Fruit fly (Drosophila melanogaster) whole organism, adult: Measurements from ENCODE around the gene Polr3A.

Experiments used
- CG11617 ChIP-seq: fragments of 200-800 bp; sonication (Bioruptor generic); optimal IDR thresholded peaks from 2 replicates; lab custom pipeline; 2017; ENCODE audit warnings: mild to moderate bottlenecking, missing biosample characterization, missing genetic modification reagents, missing genetic modification characterization
- CG12768 ChIP-seq: fragments of 200-800 bp; sonication (Bioruptor generic); optimal IDR thresholded peaks from 2 replicates; lab custom pipeline; 2017; ENCODE audit warnings: missing biosample characterization, missing genetic modification characterization, mild to moderate bottlenecking, moderate library complexity, missing genetic modification reagents
- CG14711 ChIP-seq: fragments of 200-800 bp; sonication (Bioruptor generic); optimal IDR thresholded peaks from 2 replicates; lab custom pipeline; 2018; ENCODE audit warnings: missing biosample characterization, mild to moderate bottlenecking, missing genetic modification characterization, moderate library complexity
- CG1620 ChIP-seq: fragments of 200-800 bp; sonication (Bioruptor generic); optimal IDR thresholded peaks from 2 replicates; lab custom pipeline; 2016; ENCODE audit warnings: missing biosample characterization, missing genetic modification characterization
- CG33017 ChIP-seq: fragments of 200-800 bp; sonication (Bioruptor generic); optimal IDR thresholded peaks from 2 replicates; lab custom pipeline; 2018; ENCODE audit warnings: missing biosample characterization, mild to moderate bottlenecking, missing genetic modification characterization, moderate library complexity
- CG5204 ChIP-seq: fragments of 200-800 bp; sonication (Bioruptor generic); optimal IDR thresholded peaks from 2 replicates; lab custom pipeline; 2016; ENCODE audit warnings: missing biosample characterization, missing genetic modification characterization
- CG7045 ChIP-seq: fragments of 200-800 bp; sonication (Bioruptor generic); optimal IDR thresholded peaks from 2 replicates; lab custom pipeline; 2017; ENCODE audit warnings: missing biosample characterization, mild to moderate bottlenecking, missing genetic modification characterization
- CG7101 ChIP-seq: fragments of 200-800 bp; sonication (Bioruptor generic); optimal IDR thresholded peaks from 2 replicates; lab custom pipeline; 2018; ENCODE audit warnings: missing biosample characterization, mild to moderate bottlenecking, missing genetic modification characterization, moderate library complexity
- Clk ChIP-seq: fragments of 200-800 bp; sonication (Bioruptor generic); optimal IDR thresholded peaks from 2 replicates; lab custom pipeline; 2017; ENCODE audit warnings: missing biosample characterization, missing genetic modification characterization
- Crg-1 ChIP-seq: fragments of 200-800 bp; sonication (Bioruptor generic); optimal IDR thresholded peaks from 2 replicates; lab custom pipeline; 2016; ENCODE audit warnings: missing biosample characterization, missing genetic modification characterization
- Hr96 ChIP-seq: fragments of 200-800 bp; sonication (Bioruptor generic); optimal IDR thresholded peaks from 2 replicates; lab custom pipeline; 2016; ENCODE audit warnings: missing biosample characterization, missing genetic modification characterization
- Mnt ChIP-seq: fragments of 200-800 bp; sonication (Bioruptor generic); optimal IDR thresholded peaks from 2 replicates; lab custom pipeline; 2016; ENCODE audit warnings: missing biosample characterization, mild to moderate bottlenecking, missing genetic modification characterization
- bab1 ChIP-seq: fragments of 200-800 bp; sonication (Bioruptor generic); optimal IDR thresholded peaks from 3 replicates; lab custom pipeline; 2019; ENCODE audit warnings: missing biosample characterization, mild to moderate bottlenecking, missing genetic modification characterization, moderate library complexity
- cic ChIP-seq: fragments of 200-800 bp; sonication (Bioruptor generic); optimal IDR thresholded peaks from 2 replicates; lab custom pipeline; 2017; ENCODE audit warnings: missing biosample characterization, mild to moderate bottlenecking, missing genetic modification characterization, moderate library complexity
- cnc ChIP-seq, 2 experiments: fragments of >200 bp; optimal IDR thresholded peaks; 2 replicates each; lab custom pipeline; 2017
- kay ChIP-seq: fragments of 200-800 bp; sonication (Bioruptor generic); peaks from one replicate; lab custom pipeline; 2016; ENCODE audit warnings: missing biosample characterization, missing genetic modification characterization, borderline replicate concordance
- ovo ChIP-seq: fragments of 200-800 bp; sonication (Bioruptor generic); optimal IDR thresholded peaks from 2 replicates; lab custom pipeline; 2016; ENCODE audit warnings: missing biosample characterization, missing genetic modification characterization
- pad ChIP-seq: fragments of 200-800 bp; sonication (Bioruptor generic); optimal IDR thresholded peaks from 3 replicates; lab custom pipeline; 2017; ENCODE audit warnings: missing biosample characterization, missing genetic modification characterization, mild to moderate bottlenecking, moderate library complexity, missing genetic modification reagents
- tj ChIP-seq: fragments of 200-800 bp; sonication (Bioruptor generic); optimal IDR thresholded peaks from 3 replicates; lab custom pipeline; 2017; ENCODE audit warnings: missing biosample characterization, mild to moderate bottlenecking, missing genetic modification characterization, moderate library complexity
- toe ChIP-seq: fragments of 200-800 bp; sonication (Bioruptor generic); optimal IDR thresholded peaks from 2 replicates; lab custom pipeline; 2016; ENCODE audit warnings: missing biosample characterization, missing genetic modification characterization

Gene Polr3A

DNA sequence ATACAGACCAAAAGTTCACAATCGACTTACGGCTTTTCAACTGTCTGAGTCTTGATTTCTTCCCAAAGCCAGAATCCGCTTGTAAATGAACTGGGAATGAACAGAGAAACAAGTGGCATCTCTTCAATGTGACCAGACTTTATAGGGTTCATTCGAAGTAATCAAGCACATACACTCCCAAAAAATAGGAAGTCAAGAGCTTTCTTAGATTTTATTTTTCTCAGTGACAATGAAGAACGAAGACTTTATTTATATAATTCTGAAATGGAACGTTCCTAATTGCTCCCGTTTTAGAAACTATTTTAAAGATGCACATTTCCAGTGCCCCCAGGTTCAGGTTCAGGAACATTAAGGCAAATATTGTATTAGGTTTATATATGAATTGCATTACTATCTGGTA, 45.2 kb downstream of the Polr3A start:
- TF ChIP-seq kay (GFP tag; lab: Kevin White, UChicago) (no peak), ovo (GFP tag; lab: Kevin White, UChicago) (no peak), bab1 (no peak), CG7101 (no peak), CG11617 (GFP tag; lab: Kevin White, UChicago) (no peak)

- TF ChIP-seq CG11617 (GFP tag; lab: Kevin White, UChicago) (no peak), Crg-1 (GFP tag; lab: Kevin White, UChicago) (no peak), CG12768 (GFP tag; lab: Kevin White, UChicago) (no peak), CG7101 (no peak), kay (GFP tag; lab: Kevin White, UChicago) (no peak), CG14711 (tag; lab: Kevin White, UChicago) (no peak), Mnt (no peak), toe (GFP tag; lab: Kevin White, UChicago) (no peak), CG33017 (no peak), ovo (GFP tag; lab: Kevin White, UChicago) (no peak), Hr96 (GFP tag; lab: Kevin White, UChicago) (no peak), cic (no peak)
Observed at dm6 chrX:15809255-15809654, 46.5 kb downstream of the Polr3A start, which contains the start of gene CG8509. CG8509 (plus strand) TSS chrX:15809555.

DNA sequence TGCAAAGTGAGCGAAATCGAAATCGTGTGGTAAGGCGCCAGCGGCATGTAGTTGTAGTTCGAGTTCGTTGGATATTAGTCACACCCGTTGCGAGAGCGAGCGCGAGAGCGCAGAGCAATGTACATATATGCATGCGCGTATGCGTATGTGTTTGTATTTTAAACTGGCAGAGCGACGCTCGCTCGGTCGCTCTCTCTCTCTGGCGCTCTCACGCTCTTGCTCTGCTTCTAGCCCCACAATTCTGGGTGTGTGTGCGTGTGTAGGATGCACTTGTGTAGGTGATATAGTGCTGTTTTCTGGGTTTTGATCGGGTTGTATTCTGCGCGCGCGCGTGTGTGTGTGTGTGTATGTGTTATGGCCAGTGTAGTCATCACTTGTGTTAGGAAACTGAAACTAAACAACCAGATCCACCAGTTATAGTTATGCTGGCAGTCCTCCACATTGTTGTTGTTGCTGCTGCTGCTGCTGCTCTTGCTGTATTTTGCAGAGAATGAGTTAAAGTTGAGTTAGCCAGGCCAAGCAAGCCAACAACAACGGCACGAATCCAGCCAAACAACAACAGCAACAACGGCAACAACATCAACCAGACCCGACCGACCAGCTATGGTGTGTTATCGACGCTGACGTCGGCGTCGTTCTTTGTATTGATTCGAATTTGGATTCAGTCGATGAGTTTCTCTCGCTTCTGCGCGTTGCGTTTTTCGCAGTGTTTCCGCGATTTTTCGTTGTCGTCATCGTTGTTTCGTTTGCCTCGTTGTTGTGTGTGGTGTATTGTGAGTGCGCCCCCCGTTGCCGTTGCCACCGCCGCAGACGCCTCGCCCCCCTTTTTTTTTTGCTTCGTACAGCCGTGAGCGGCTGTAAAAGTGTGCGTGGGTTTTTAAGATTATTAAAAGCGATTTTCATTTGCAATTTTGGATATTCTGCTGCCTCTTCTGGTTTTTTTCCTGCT, 49.2 kb downstream of the Polr3A start:
- TF ChIP-seq Hr96 (GFP tag; lab: Kevin White, UChicago) (no peak), ovo (GFP tag; lab: Kevin White, UChicago) (no peak), kay (GFP tag; lab: Kevin White, UChicago) (peak; percentile 80), CG33017 (no peak), Crg-1 (GFP tag; lab: Kevin White, UChicago) (no peak), CG12768 (GFP tag; lab: Kevin White, UChicago) (peak; percentile 3), CG7045 (no peak), tj (GFP tag; lab: Kevin White, UChicago) (peak; percentile 82), bab1 (peak; percentile 78), pad (GFP tag; lab: Kevin White, UChicago) (peak; percentile 1), toe (GFP tag; lab: Kevin White, UChicago) (no peak), CG1620 (GFP tag; lab: Kevin White, UChicago) (no peak), CG5204 (GFP tag; lab: Kevin White, UChicago) (no peak), cic (peak; percentile 61), CG11617 (GFP tag; lab: Kevin White, UChicago) (peak; percentile 44), cnc (optimal IDR thresholded peaks at IDR 0.05; lab: Kevin White, UChicago) (no peak), Mnt (peak; percentile 20), CG7101 (peak; percentile 27), Clk (GFP tag; lab: Kevin White, UChicago) (no peak), CG14711 (tag; lab: Kevin White, UChicago) (peak; percentile 65)

DNA sequence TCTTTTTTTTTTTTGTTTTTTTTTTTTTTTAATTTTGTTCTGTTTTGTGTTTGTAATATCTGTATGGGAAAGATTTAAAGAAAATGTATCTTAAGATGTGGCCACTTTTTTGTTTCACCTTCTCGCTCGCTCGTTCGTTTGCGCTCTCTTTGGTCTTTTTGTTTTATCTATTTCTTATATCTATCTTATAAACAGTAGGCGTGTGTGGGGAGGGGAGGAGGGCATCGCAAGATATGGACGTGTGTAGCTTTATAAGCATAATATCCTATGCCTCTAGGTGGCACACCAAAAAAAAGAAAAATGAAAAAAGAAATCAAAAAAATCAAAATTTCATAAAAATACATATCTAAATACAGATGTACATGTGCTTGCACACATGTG, 49.8 kb downstream of the Polr3A start:
- TF ChIP-seq kay (GFP tag; lab: Kevin White, UChicago): peak; percentile 75
- no peak for TF ChIP-seq CG5204 (GFP tag; lab: Kevin White, UChicago)

DNA sequence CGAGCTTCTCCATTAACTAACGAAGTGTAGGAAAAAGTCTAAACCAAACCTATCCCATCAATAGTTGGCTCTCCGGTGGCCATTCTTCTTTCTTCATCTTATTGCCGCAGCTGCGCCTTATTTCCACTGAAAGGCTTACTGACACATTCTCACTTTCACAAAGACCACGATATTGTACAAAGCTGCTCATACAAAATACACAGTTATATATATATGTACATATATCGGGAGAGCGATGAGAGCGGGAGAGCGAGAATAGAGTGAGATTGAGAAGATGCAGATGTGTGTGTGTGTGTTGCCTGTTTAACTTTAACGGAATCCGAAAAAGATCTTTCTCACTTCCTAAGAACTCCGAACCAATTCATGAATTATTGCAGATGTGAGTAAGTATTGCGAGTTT, 50.5 kb downstream of the Polr3A start:
- no peak for TF ChIP-seq CG12768 (GFP tag; lab: Kevin White, UChicago)
- no peak for TF ChIP-seq Crg-1 (GFP tag; lab: Kevin White, UChicago)
- no peak for TF ChIP-seq Clk (GFP tag; lab: Kevin White, UChicago)
- TF ChIP-seq cic: no peak
- TF ChIP-seq CG33017: no peak
- no peak for TF ChIP-seq CG11617 (GFP tag; lab: Kevin White, UChicago)
- peak; percentile 22 for TF ChIP-seq tj (GFP tag; lab: Kevin White, UChicago)
- TF ChIP-seq kay (GFP tag; lab: Kevin White, UChicago): peak; percentile 93
- no peak for TF ChIP-seq toe (GFP tag; lab: Kevin White, UChicago)
- TF ChIP-seq CG7045: no peak
- no peak for TF ChIP-seq CG5204 (GFP tag; lab: Kevin White, UChicago)
- TF ChIP-seq Mnt: no peak
- no peak for TF ChIP-seq Hr96 (GFP tag; lab: Kevin White, UChicago)
- TF ChIP-seq CG1620 (GFP tag; lab: Kevin White, UChicago): no peak
- TF ChIP-seq CG14711 (tag; lab: Kevin White, UChicago): no peak
- no peak for TF ChIP-seq bab1
- TF ChIP-seq ovo (GFP tag; lab: Kevin White, UChicago): peak; percentile 18
- no peak for TF ChIP-seq pad (GFP tag; lab: Kevin White, UChicago)
- no peak for TF ChIP-seq cnc (optimal IDR thresholded peaks at IDR 0.05; lab: Kevin White, UChicago)
- TF ChIP-seq CG7101: no peak

- no peak for TF ChIP-seq cnc (optimal IDR thresholded peaks at IDR 0.05; lab: Kevin White, UChicago)
- TF ChIP-seq CG12768 (GFP tag; lab: Kevin White, UChicago): no peak
- peak; percentile 86 for TF ChIP-seq tj (GFP tag; lab: Kevin White, UChicago)
Observed at dm6 chrX:15814485-15814884, 51.7 kb downstream of the Polr3A start.
